Worm (Caenorhabditis elegans): ENCODE measurements around the gene Y59H11AM.1.
A peak's percentile ranks its signal among the peaks of the same experiment; 100 is the strongest.

Gene Y59H11AM.1

ce11 chrIV:8605217-8605616, 34.0 kb downstream of the Y59H11AM.1 start:
- TF ChIP-seq fkh-2 (tag; optimal IDR thresholded peaks at IDR 0.05): no peak
- TF ChIP-seq nfya-1 (tag; optimal IDR thresholded peaks at IDR 0.05; ENCODE audit: insufficient read depth): no peak
- peak; percentile 53 for TF ChIP-seq nhr-11 (tag; optimal IDR thresholded peaks at IDR 0.05)

DNA sequence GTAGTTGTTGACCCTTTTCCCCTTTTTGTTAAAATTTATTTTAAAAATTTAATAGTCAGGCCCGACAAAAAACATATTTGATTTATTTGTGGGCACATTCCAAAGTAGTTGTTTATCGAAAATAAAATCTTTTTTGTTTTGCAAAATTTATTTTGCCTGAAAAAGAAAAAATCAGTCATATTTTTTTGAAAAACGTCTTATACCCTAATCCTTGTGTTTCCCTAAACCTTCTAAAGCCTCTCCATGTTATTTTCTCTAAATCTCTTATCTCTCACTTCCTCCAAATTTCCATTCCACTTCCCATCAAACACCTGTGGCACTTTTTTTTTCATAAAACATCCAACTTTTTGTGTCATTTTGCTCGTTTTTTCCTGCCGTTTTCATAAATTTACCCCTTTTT, 37.0 kb downstream of the Y59H11AM.1 start:
- TF ChIP-seq ceh-16 (tag; optimal IDR thresholded peaks at IDR 0.05): no peak
- peak; percentile 63 for TF ChIP-seq elt-1 (tag; optimal IDR thresholded peaks at IDR 0.05)

- TF ChIP-seq ceh-82 (tag; optimal IDR thresholded peaks at IDR 0.05) (no peak), lin-15B (tag; optimal IDR thresholded peaks at IDR 0.05) (no peak), snpc-4 (tag; optimal IDR thresholded peaks at IDR 0.05) (no peak), egl-5 (tag; optimal IDR thresholded peaks at IDR 0.05) (no peak), lsy-12 (tag; optimal IDR thresholded peaks at IDR 0.05) (no peak), elt-1 (tag; optimal IDR thresholded peaks at IDR 0.05) (no peak), nhr-67 (tag; optimal IDR thresholded peaks at IDR 0.05) (no peak), skn-1 (tag; optimal IDR thresholded peaks at IDR 0.05) (no peak), hmg-11 (tag; optimal IDR thresholded peaks at IDR 0.05) (no peak), pha-4 (tag; optimal IDR thresholded peaks at IDR 0.05) (no peak), nhr-28 (tag; optimal IDR thresholded peaks at IDR 0.05) (no peak), nhr-25 (tag; optimal IDR thresholded peaks at IDR 0.05) (no peak), nhr-77 (tag; optimal IDR thresholded peaks at IDR 0.05) (no peak), unc-39 (tag; optimal IDR thresholded peaks at IDR 0.05) (no peak), nhr-12 (tag; optimal IDR thresholded peaks at IDR 0.05) (no peak), jun-1 (tag; optimal IDR thresholded peaks at IDR 0.05) (no peak), nhr-23 (tag; optimal IDR thresholded peaks at IDR 0.05) (no peak), mdl-1 (tag; optimal IDR thresholded peaks at IDR 0.05) (no peak), unc-62 (GFP tag; optimal IDR thresholded peaks at IDR 0.05) (no peak), nhr-11 (tag; optimal IDR thresholded peaks at IDR 0.05) (no peak)
Observed at ce11 chrIV:8608934-8609333, 37.7 kb downstream of the Y59H11AM.1 start, which contains the start of gene F42A9.6. TSS of gene F42A9.6 (plus strand) at chrIV:8609234.

DNA sequence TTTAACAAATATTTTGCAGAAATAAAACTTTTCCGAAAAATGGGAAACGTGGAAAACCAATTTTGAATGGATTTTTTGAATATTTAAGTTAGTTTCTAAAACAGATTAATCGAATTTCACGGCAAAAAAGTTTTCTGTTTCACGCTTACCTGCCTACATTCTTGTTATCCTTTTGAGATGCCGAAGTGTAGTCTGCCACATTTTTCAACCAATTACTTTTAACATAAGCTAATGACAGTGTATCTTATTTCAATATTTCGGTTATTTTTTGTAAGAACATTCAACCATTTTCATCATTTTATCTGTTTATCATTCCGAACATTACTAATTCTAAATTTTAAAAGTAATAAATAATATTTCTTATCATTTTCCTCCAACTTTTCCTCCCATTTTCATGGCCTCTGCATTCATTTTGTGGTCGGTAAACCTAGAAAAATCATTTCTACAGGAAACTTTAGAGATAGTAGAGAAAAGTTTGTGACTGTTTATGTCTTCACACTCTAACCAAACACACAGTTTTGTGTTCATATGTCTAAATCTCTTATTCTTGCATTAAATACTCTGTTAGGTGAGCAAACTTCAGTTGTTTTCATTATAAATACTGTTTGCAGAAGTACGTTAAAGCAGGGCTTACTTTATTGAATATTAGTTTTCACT, 40.8 kb downstream of the Y59H11AM.1 start, which contains the start of the genes F42A9.17 and cyp-33E2:
Gene F42A9.17, minus strand, starts transcription at position 51 of the 657 bp plus-strand sequence.
Gene cyp-33E2, plus strand, starts transcription at position 449 of the 657 bp plus-strand sequence.
- TF ChIP-seq nhr-28 (tag; optimal IDR thresholded peaks at IDR 0.05): no peak
- TF ChIP-seq eor-1 (tag; optimal IDR thresholded peaks at IDR 0.05): no peak
- TF ChIP-seq pha-4 (tag; optimal IDR thresholded peaks at IDR 0.05): peak; percentile 91
- no peak for TF ChIP-seq lin-15B (tag; optimal IDR thresholded peaks at IDR 0.05)
- no peak for TF ChIP-seq lin-39 (tag; optimal IDR thresholded peaks at IDR 0.05)
- no peak for TF ChIP-seq nhr-23 (tag; optimal IDR thresholded peaks at IDR 0.05)
- no peak for TF ChIP-seq ceh-82 (tag; optimal IDR thresholded peaks at IDR 0.05)
- TF ChIP-seq jun-1 (tag; optimal IDR thresholded peaks at IDR 0.05): no peak
- no peak for TF ChIP-seq lsy-12 (tag; optimal IDR thresholded peaks at IDR 0.05)
- no peak for TF ChIP-seq nhr-11 (tag; optimal IDR thresholded peaks at IDR 0.05)
- peak; percentile 67 for TF ChIP-seq elt-2 (tag; optimal IDR thresholded peaks at IDR 0.05)
- no peak for TF ChIP-seq nhr-77 (tag; optimal IDR thresholded peaks at IDR 0.05)
- no peak for TF ChIP-seq ceh-28 (tag; optimal IDR thresholded peaks at IDR 0.05)
- TF ChIP-seq snpc-4 (tag; optimal IDR thresholded peaks at IDR 0.05): no peak
- no peak for TF ChIP-seq fos-1 (tag; optimal IDR thresholded peaks at IDR 0.05)
- TF ChIP-seq egl-27 (tag; optimal IDR thresholded peaks at IDR 0.05): no peak
- TF ChIP-seq ztf-4 (tag; optimal IDR thresholded peaks at IDR 0.05): no peak
- TF ChIP-seq pqm-1 (tag; optimal IDR thresholded peaks at IDR 0.05): peak; percentile 83
- no peak for TF ChIP-seq unc-39 (tag; optimal IDR thresholded peaks at IDR 0.05)
- no peak for TF ChIP-seq fkh-10 (GFP tag; optimal IDR thresholded peaks at IDR 0.05)
- TF ChIP-seq elt-3 (tag; optimal IDR thresholded peaks at IDR 0.05): no peak
- TF ChIP-seq skn-1 (tag; optimal IDR thresholded peaks at IDR 0.05): no peak
- TF ChIP-seq nhr-25 (tag; optimal IDR thresholded peaks at IDR 0.05): no peak
- TF ChIP-seq mdl-1 (tag; optimal IDR thresholded peaks at IDR 0.05): no peak
- TF ChIP-seq nfya-1 (tag; optimal IDR thresholded peaks at IDR 0.05; ENCODE audit: insufficient read depth): no peak

- TF ChIP-seq hmg-11 (tag; optimal IDR thresholded peaks at IDR 0.05) (no peak), pha-4 (tag; optimal IDR thresholded peaks at IDR 0.05) (no peak), elt-2 (tag; optimal IDR thresholded peaks at IDR 0.05) (peak; percentile 17), pqm-1 (tag; optimal IDR thresholded peaks at IDR 0.05) (no peak), R02D3.7 (tag; optimal IDR thresholded peaks at IDR 0.05) (no peak), snpc-4 (tag; optimal IDR thresholded peaks at IDR 0.05) (no peak)
Observed at ce11 chrIV:8614680-8615079, 43.4 kb downstream of the Y59H11AM.1 start, which contains the start of gene cyp-33E3. TSS of gene cyp-33E3 (plus strand) at chrIV:8614995.
